Worm (Caenorhabditis elegans) whole organism, L1 larva: ENCODE data around the gene lea-1.

ENCODE experiments used
- elt-3 ChIP-seq, 6 experiments: fragments of 150-350 bp in 1 of 6; sonication (generic microtip); optimal IDR thresholded peaks; 2 replicates each; lab custom pipeline; 2017 to 2018; ENCODE audit warnings: missing biosample characterization in 6 of 6, missing genetic modification characterization in 6 of 6, inconsistent platforms in 1 of 6
- mep-1 ChIP-seq: fragments of 150-350 bp; optimal IDR thresholded peaks from 2 replicates; lab custom pipeline; 2014; ENCODE audit warnings: missing biosample characterization, missing genetic modification characterization
- nhr-28 ChIP-seq: fragments of 150-350 bp; optimal IDR thresholded peaks from 2 replicates; lab custom pipeline; 2014; ENCODE audit warnings: missing biosample characterization, missing genetic modification characterization
- nhr-47 ChIP-seq: sonication (generic microtip); optimal IDR thresholded peaks from 2 replicates; lab custom pipeline; 2016; ENCODE audit warnings: mild to moderate bottlenecking, missing genetic modification characterization, moderate library complexity, missing compliant biosample characterization
- nhr-76 ChIP-seq: sonication (generic microtip); optimal IDR thresholded peaks from 2 replicates; lab custom pipeline; 2017; ENCODE audit warnings: missing biosample characterization, missing genetic modification characterization
- ztf-4 ChIP-seq: fragments of 150-350 bp; optimal IDR thresholded peaks from 2 replicates; lab custom pipeline; 2014; ENCODE audit warnings: missing biosample characterization, missing genetic modification characterization

DNA sequence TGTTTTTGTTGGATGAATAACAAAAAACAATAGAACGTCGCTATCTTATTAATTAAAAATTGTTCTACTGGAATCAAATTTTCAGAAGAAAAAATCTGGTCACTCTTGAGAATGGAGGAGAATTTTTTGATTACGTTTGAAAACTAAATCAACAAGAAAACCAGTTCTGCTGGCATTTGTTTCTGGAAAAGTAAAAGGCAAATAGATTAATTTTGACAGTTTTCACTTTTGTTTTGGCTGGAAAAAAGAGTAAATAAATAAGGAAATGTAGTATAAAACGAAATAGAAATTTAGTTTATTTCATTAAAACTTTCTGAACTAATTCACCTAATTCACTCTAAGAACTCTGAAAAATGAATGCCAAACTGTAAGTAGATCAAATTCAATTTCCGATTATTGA, 52.5 kb downstream of the lea-1 start, which contains the start of gene fipr-13:
- no peak for TF ChIP-seq nhr-47 (tag; lab: Kevin White, UChicago)
- TF ChIP-seq nhr-76 (tag; lab: Kevin White, UChicago) = no peak
- no peak for TF ChIP-seq nhr-28 (tag; lab: Kevin White, UChicago)
- no peak for TF ChIP-seq mep-1 (tag; lab: Kevin White, UChicago)
- no peak for TF ChIP-seq ztf-4 (tag; lab: Kevin White, UChicago)
- TF ChIP-seq elt-3 (tag; optimal IDR thresholded peaks at IDR 0.05; lab: Kevin White, UChicago) = no peak
